Fruit fly (Drosophila melanogaster) whole organism, embryonic: ENCODE data around the gene CG17612.

Source experiments
- CG10366 ChIP-seq: fragments of 200-800 bp; sonication (Bioruptor generic); IDR thresholded peaks from 2 replicates; pipeline ENCODE4 v1.3.6; 2022; ENCODE audit warnings: missing biosample characterization, missing genetic modification characterization
- CG12744 ChIP-seq: fragments of 200-800 bp; sonication (Bioruptor generic); optimal IDR thresholded peaks from 2 replicates; lab custom pipeline; 2016; ENCODE audit warnings: missing biosample characterization, missing genetic modification characterization
- CG12769 ChIP-seq: fragments of 200-800 bp; sonication (Bioruptor generic); optimal IDR thresholded peaks from 2 replicates; lab custom pipeline; 2019; ENCODE audit warnings: missing biosample characterization, mild to moderate bottlenecking, missing genetic modification characterization, moderate library complexity
- CG13287 ChIP-seq: fragments of 200-800 bp; sonication (Bioruptor generic); IDR thresholded peaks from 2 replicates; pipeline ENCODE4 v1.3.6; 2022; ENCODE audit warnings: missing biosample characterization, missing genetic modification characterization; ENCODE audit not compliant: partially characterized antibody
- CG14710 ChIP-seq: fragments of 200-800 bp; sonication (Bioruptor generic); optimal IDR thresholded peaks from 3 replicates; lab custom pipeline; 2019; ENCODE audit warnings: missing biosample characterization, mild to moderate bottlenecking, missing genetic modification characterization, moderate library complexity
- CG15011 ChIP-seq: fragments of 200-800 bp; sonication (Bioruptor generic); optimal IDR thresholded peaks from 3 replicates; lab custom pipeline; 2018; ENCODE audit warnings: missing biosample characterization, mild to moderate bottlenecking, missing genetic modification characterization
- CG1603 ChIP-seq: fragments of 200-800 bp; sonication (Bioruptor generic); optimal IDR thresholded peaks from 2 replicates; lab custom pipeline; 2019; ENCODE audit warnings: missing biosample characterization, mild to moderate bottlenecking, missing genetic modification characterization, moderate library complexity
- CG16779 ChIP-seq: fragments of 200-800 bp; sonication (Bioruptor generic); IDR thresholded peaks from 2 replicates; pipeline ENCODE4 v1.3.6; 2022; ENCODE audit warnings: missing biosample characterization, missing genetic modification characterization
- CG16815 ChIP-seq: fragments of 200-800 bp; sonication (Bioruptor generic); optimal IDR thresholded peaks from 3 replicates; lab custom pipeline; 2017; ENCODE audit warnings: missing biosample characterization, mild to moderate bottlenecking, missing genetic modification characterization
- CG16863 ChIP-seq: fragments of 200-800 bp; sonication (Bioruptor generic); optimal IDR thresholded peaks from 3 replicates; lab custom pipeline; 2016; ENCODE audit warnings: missing biosample characterization, missing genetic modification characterization
- CG17568 ChIP-seq: fragments of 200-800 bp; sonication (Bioruptor generic); optimal IDR thresholded peaks from 2 replicates; lab custom pipeline; 2018; ENCODE audit warnings: missing biosample characterization, mild to moderate bottlenecking, missing genetic modification characterization, moderate library complexity
- CG2116 ChIP-seq: fragments of 200-800 bp; sonication (Bioruptor generic); optimal IDR thresholded peaks from 3 replicates; lab custom pipeline; 2018; ENCODE audit warnings: missing biosample characterization, mild to moderate bottlenecking, missing genetic modification characterization
- CG31224 ChIP-seq: fragments of 200-800 bp; sonication (Bioruptor generic); IDR thresholded peaks from 2 replicates; pipeline ENCODE4 v1.3.6; 2022; ENCODE audit warnings: missing biosample characterization, missing genetic modification characterization
- CG31388 ChIP-seq: fragments of 200-800 bp; sonication (Bioruptor generic); optimal IDR thresholded peaks from 2 replicates; lab custom pipeline; 2016; ENCODE audit warnings: missing biosample characterization, missing genetic modification characterization
- CG4282 ChIP-seq: fragments of 200-800 bp; sonication (Bioruptor generic); optimal IDR thresholded peaks from 2 replicates; lab custom pipeline; 2016; ENCODE audit warnings: missing biosample characterization, missing genetic modification characterization
- CG4360 ChIP-seq: fragments of 200-800 bp; sonication (Bioruptor generic); IDR thresholded peaks from 2 replicates; pipeline ENCODE4 v1.3.6; 2022; ENCODE audit warnings: missing biosample characterization, missing genetic modification characterization
- CG4854 ChIP-seq: fragments of 200-800 bp; sonication (Bioruptor generic); optimal IDR thresholded peaks from 2 replicates; lab custom pipeline; 2016; ENCODE audit warnings: missing biosample characterization, missing genetic modification characterization, inconsistent platforms
- CG7963 ChIP-seq: fragments of 200-800 bp; sonication (Bioruptor generic); IDR thresholded peaks from 3 replicates; pipeline ENCODE4 v1.3.6; 2022; ENCODE audit warnings: missing biosample characterization, missing genetic modification characterization; ENCODE audit not compliant: partially characterized antibody
- CG8281 ChIP-seq: fragments of 200-800 bp; sonication (Bioruptor generic); optimal IDR thresholded peaks from 2 replicates; lab custom pipeline; 2018; ENCODE audit warnings: missing biosample characterization, mild to moderate bottlenecking, missing genetic modification characterization, moderate library complexity
- CG9215 ChIP-seq: fragments of 200-800 bp; sonication (Bioruptor generic); IDR thresholded peaks from 2 replicates; pipeline ENCODE4 v1.3.6; 2022; ENCODE audit warnings: missing biosample characterization, missing genetic modification characterization
- CHES-1-like ChIP-seq: fragments of 200-800 bp; sonication (Bioruptor generic); optimal IDR thresholded peaks from 2 replicates; lab custom pipeline; 2016; ENCODE audit warnings: missing biosample characterization, missing genetic modification characterization
- D ChIP-seq, 2 experiments: fragments of 200-800 bp in 1 of 2; fragments of >200 bp in 1 of 2; sonication (Bioruptor generic) in 1 of 2; optimal IDR thresholded peaks; 2 replicates in 1 of 2; 3 replicates in 1 of 2; lab custom pipeline; 2017; ENCODE audit warnings: mild to moderate bottlenecking in 1 of 2, missing biosample characterization in 1 of 2, missing genetic modification characterization in 1 of 2, missing genetic modification reagents in 1 of 2
- Gug ChIP-seq: fragments of 200-800 bp; sonication (Bioruptor generic); IDR thresholded peaks from 4 replicates; pipeline ENCODE4 v1.3.6; 2022; ENCODE audit warnings: missing biosample characterization, missing genetic modification characterization
- H15 ChIP-seq: fragments of 200-800 bp; sonication (Bioruptor generic); IDR thresholded peaks from 3 replicates; pipeline ENCODE4 v1.3.6; 2022; ENCODE audit warnings: missing biosample characterization, missing genetic modification characterization
- HLH54F ChIP-seq: fragments of 200-800 bp; sonication (Bioruptor generic); optimal IDR thresholded peaks from 3 replicates; lab custom pipeline; 2016; ENCODE audit warnings: missing biosample characterization, missing genetic modification characterization
- HmgZ ChIP-seq: fragments of 200-800 bp; sonication (Bioruptor generic); optimal IDR thresholded peaks from 2 replicates; lab custom pipeline; 2018; ENCODE audit warnings: missing biosample characterization, mild to moderate bottlenecking, missing genetic modification characterization
- Hmx ChIP-seq: fragments of 200-800 bp; sonication (Bioruptor generic); optimal IDR thresholded peaks from 2 replicates; lab custom pipeline; 2016; ENCODE audit warnings: missing biosample characterization, missing genetic modification characterization
- Lpt ChIP-seq: fragments of >200 bp; optimal IDR thresholded peaks from 2 replicates; lab custom pipeline; 2018; ENCODE audit warnings: missing biosample characterization, missing genetic modification characterization
- Mad ChIP-seq: fragments of 200-800 bp; sonication (Bioruptor generic); optimal IDR thresholded peaks from 2 replicates; lab custom pipeline; 2016; ENCODE audit warnings: missing biosample characterization, missing genetic modification characterization
- NFAT ChIP-seq: fragments of 200-800 bp; sonication (Bioruptor generic); IDR thresholded peaks from 2 replicates; pipeline ENCODE4 v1.3.6; 2022; ENCODE audit warnings: missing biosample characterization, missing genetic modification characterization
- Optix ChIP-seq: fragments of 200-800 bp; sonication (Bioruptor generic); IDR thresholded peaks from 3 replicates; pipeline ENCODE4 v1.3.6; 2022; ENCODE audit warnings: missing biosample characterization, missing genetic modification characterization
- Side ChIP-seq: fragments of 200-800 bp; sonication (Bioruptor generic); optimal IDR thresholded peaks from 2 replicates; lab custom pipeline; 2016; ENCODE audit warnings: missing biosample characterization, missing genetic modification characterization
- Xbp1 ChIP-seq: fragments of 200-800 bp; sonication (Bioruptor generic); optimal IDR thresholded peaks from 3 replicates; lab custom pipeline; 2016; ENCODE audit warnings: missing biosample characterization, mild to moderate bottlenecking, missing genetic modification characterization
- bigmax ChIP-seq: fragments of 200-800 bp; sonication (Bioruptor generic); optimal IDR thresholded peaks from 2 replicates; lab custom pipeline; 2018; ENCODE audit warnings: missing biosample characterization, mild to moderate bottlenecking, missing genetic modification characterization
- cg ChIP-seq: fragments of 200-800 bp; sonication (Bioruptor generic); optimal IDR thresholded peaks from 3 replicates; lab custom pipeline; 2019; ENCODE audit warnings: missing biosample characterization, mild to moderate bottlenecking, missing genetic modification characterization, moderate library complexity
- crp ChIP-seq, 2 experiments: fragments of 200-800 bp; sonication (Bioruptor generic); optimal IDR thresholded peaks; 2 replicates in 1 of 2; 3 replicates in 1 of 2; lab custom pipeline; 2017; ENCODE audit warnings: missing biosample characterization in 2 of 2, missing genetic modification characterization in 2 of 2, mild to moderate bottlenecking in 1 of 2, moderate library complexity in 1 of 2
- dati ChIP-seq: fragments of 200-800 bp; sonication (Bioruptor generic); IDR thresholded peaks from 2 replicates; pipeline ENCODE4 v1.3.6; 2022; ENCODE audit warnings: missing biosample characterization, missing genetic modification characterization
- gsb ChIP-seq: fragments of 200-800 bp; sonication (Bioruptor generic); IDR thresholded peaks from 2 replicates; pipeline ENCODE4 v1.3.6; 2022; ENCODE audit warnings: missing biosample characterization, missing genetic modification characterization
- hbn ChIP-seq: fragments of 200-800 bp; sonication (Bioruptor generic); IDR thresholded peaks from 2 replicates; pipeline ENCODE4 v1.3.6; 2022; ENCODE audit warnings: missing biosample characterization, missing genetic modification characterization; ENCODE audit not compliant: partially characterized antibody
- lilli ChIP-seq: fragments of 200-800 bp; sonication (Bioruptor generic); optimal IDR thresholded peaks from 3 replicates; lab custom pipeline; 2016; ENCODE audit warnings: missing biosample characterization, missing genetic modification characterization
- mirr ChIP-seq: fragments of 200-800 bp; sonication (Bioruptor generic); optimal IDR thresholded peaks from 3 replicates; lab custom pipeline; 2018; ENCODE audit warnings: missing biosample characterization, mild to moderate bottlenecking, missing genetic modification characterization
- nerfin-1 ChIP-seq: fragments of 200-800 bp; sonication (Bioruptor generic); optimal IDR thresholded peaks from 3 replicates; lab custom pipeline; 2019; ENCODE audit warnings: missing biosample characterization, mild to moderate bottlenecking, missing genetic modification characterization, moderate library complexity
- onecut ChIP-seq: fragments of 200-800 bp; sonication (Bioruptor generic); IDR thresholded peaks from 2 replicates; pipeline ENCODE4 v1.3.6; 2022; ENCODE audit warnings: missing biosample characterization, missing genetic modification characterization
- peb ChIP-seq: fragments of 200-800 bp; sonication (Bioruptor generic); IDR thresholded peaks from 2 replicates; pipeline ENCODE4 v1.3.6; 2022; ENCODE audit warnings: missing biosample characterization, missing genetic modification characterization
- salm ChIP-seq: fragments of 200-800 bp; sonication (Bioruptor generic); optimal IDR thresholded peaks from 2 replicates; lab custom pipeline; 2018; ENCODE audit warnings: missing biosample characterization, mild to moderate bottlenecking, missing genetic modification characterization
- so ChIP-seq: fragments of 200-800 bp; sonication (Bioruptor generic); IDR thresholded peaks from 3 replicates; pipeline ENCODE4 v1.3.6; 2022; ENCODE audit warnings: missing biosample characterization, missing genetic modification characterization
- sqz ChIP-seq: fragments of 200-800 bp; sonication (Bioruptor generic); optimal IDR thresholded peaks from 3 replicates; lab custom pipeline; 2018; ENCODE audit warnings: missing biosample characterization, mild to moderate bottlenecking, missing genetic modification characterization
- z ChIP-seq: fragments of 200-800 bp; sonication (Bioruptor generic); IDR thresholded peaks from 3 replicates; pipeline ENCODE4 v1.3.6; 2022; ENCODE audit warnings: missing biosample characterization, missing genetic modification characterization
- zen ChIP-seq: fragments of 200-800 bp; sonication (Bioruptor generic); optimal IDR thresholded peaks from 3 replicates; lab custom pipeline; 2018; ENCODE audit warnings: missing biosample characterization, mild to moderate bottlenecking, missing genetic modification characterization, moderate library complexity
- zen2 ChIP-seq: fragments of 200-800 bp; sonication (Bioruptor generic); IDR thresholded peaks from 3 replicates; pipeline ENCODE4 v1.3.6; 2022; ENCODE audit warnings: missing biosample characterization, missing genetic modification characterization; ENCODE audit not compliant: partially characterized antibody

CG17612 gene

DNA sequence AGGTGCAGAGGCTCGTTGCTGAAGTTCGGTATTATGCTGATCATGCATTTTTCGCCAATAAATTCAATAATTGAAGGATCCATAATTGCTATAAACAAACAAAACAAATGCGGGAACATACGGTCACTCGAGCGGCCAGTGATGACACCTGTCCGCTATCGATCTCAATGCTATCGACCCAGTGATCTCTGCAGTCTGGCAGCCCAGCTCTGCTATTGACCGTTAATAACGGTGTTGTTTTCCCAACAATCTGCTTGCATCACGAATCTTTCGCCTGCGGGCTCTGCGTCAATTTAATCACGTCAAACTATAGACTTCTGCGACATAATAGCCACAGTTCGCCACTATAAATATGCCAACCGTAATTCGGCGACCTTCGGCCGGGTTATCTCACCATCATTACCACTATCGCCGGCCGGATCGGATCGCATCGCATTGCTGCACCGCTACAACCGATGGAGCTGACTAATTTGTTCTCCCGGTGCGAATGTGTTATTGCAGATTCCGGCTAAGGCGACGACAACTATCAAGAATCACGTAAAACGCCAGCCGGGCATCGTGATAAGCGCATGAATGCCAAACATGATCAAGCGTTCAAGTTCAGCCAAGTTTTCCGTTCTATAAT is 4.5 kb upstream of the CG17612 start, which contains the start of gene Psf2 (continued):
- no peak for TF ChIP-seq CG16779 (GFP tag; lab: Robert Waterston, UW)
- peak; percentile 57; the same call in 2 of the 3 replicates for TF ChIP-seq CG7963
- TF ChIP-seq CG4854 (GFP tag; lab: Kevin White, UChicago) = no peak
- TF ChIP-seq CG12769 (tag; lab: Kevin White, UChicago) = no peak
- no peak for TF ChIP-seq zen
- peak; percentile 63 for TF ChIP-seq CG1603 (tag; lab: Kevin White, UChicago)
- TF ChIP-seq CG4360 (GFP tag; lab: Robert Waterston, UW) = no peak
- TF ChIP-seq NFAT (GFP tag; lab: Robert Waterston, UW) = no peak
- no peak for TF ChIP-seq salm (tag; lab: Kevin White, UChicago)
- TF ChIP-seq bigmax (GFP tag; lab: Kevin White, UChicago) = no peak
- no peak for TF ChIP-seq z (GFP tag; lab: Robert Waterston, UW)
- TF ChIP-seq D (optimal IDR thresholded peaks at IDR 0.05; lab: Kevin White, UChicago) = no peak
- TF ChIP-seq D (GFP tag; optimal IDR thresholded peaks at IDR 0.05; lab: Kevin White, UChicago) = no peak
- TF ChIP-seq CG12744 = no peak
- TF ChIP-seq CG16863 (GFP tag; lab: Kevin White, UChicago) = no peak
- no peak for TF ChIP-seq nerfin-1 (tag; lab: Kevin White, UChicago)
- no peak for TF ChIP-seq Mad (GFP tag; lab: Kevin White, UChicago)
- TF ChIP-seq H15 = no peak
- peak; percentile 26 for TF ChIP-seq CG14710 (tag; lab: Kevin White, UChicago)
- no peak for TF ChIP-seq CG8281 (tag; lab: Kevin White, UChicago)
- TF ChIP-seq CG31224 (GFP tag; lab: Robert Waterston, UW) = no peak
- no peak for TF ChIP-seq Gug (GFP tag; lab: Robert Waterston, UW)
- no peak for TF ChIP-seq CG16815 (GFP tag; lab: Kevin White, UChicago)
- no peak for TF ChIP-seq Lpt (GFP tag; lab: Kevin White, UChicago)
- TF ChIP-seq mirr = no peak
- TF ChIP-seq lilli = no peak
- peak; percentile 37 for TF ChIP-seq Xbp1 (GFP tag; lab: Kevin White, UChicago)
- TF ChIP-seq CG17568 = no peak
- TF ChIP-seq CG31388 (GFP tag; lab: Kevin White, UChicago) = no peak
- TF ChIP-seq CG2116 = peak; percentile 73
- no peak for TF ChIP-seq so (GFP tag; lab: Robert Waterston, UW)
- peak in 1 of 2 experiments; percentile 27 for TF ChIP-seq crp (GFP tag; optimal IDR thresholded peaks at IDR 0.05; lab: Kevin White, UChicago)
- no peak for TF ChIP-seq gsb
- peak; percentile 19 for TF ChIP-seq CG4282 (GFP tag; lab: Kevin White, UChicago)
- no peak for TF ChIP-seq CG9215 (GFP tag; lab: Robert Waterston, UW)
- no peak for TF ChIP-seq cg
- TF ChIP-seq HLH54F = no peak
- no peak for TF ChIP-seq CG15011 (GFP tag; lab: Kevin White, UChicago)
- no peak for TF ChIP-seq sqz (GFP tag; lab: Kevin White, UChicago)
- no peak for TF ChIP-seq peb (GFP tag; lab: Robert Waterston, UW)
- TF ChIP-seq dati (GFP tag; lab: Robert Waterston, UW) = no peak
- TF ChIP-seq CHES-1-like = no peak
- no peak for TF ChIP-seq Side (GFP tag; lab: Kevin White, UChicago)
- no peak; the same call in 1 of the 2 replicates for TF ChIP-seq hbn (GFP tag; lab: Robert Waterston, UW)
- TF ChIP-seq Hmx (GFP tag; lab: Kevin White, UChicago) = no peak
- peak; percentile 9; the same call in 1 of the 3 replicates for TF ChIP-seq zen2
- no peak for TF ChIP-seq onecut
- TF ChIP-seq Optix = no peak
- TF ChIP-seq HmgZ (tag; lab: Kevin White, UChicago) = peak; percentile 7
- no peak for TF ChIP-seq CG10366 (GFP tag; lab: Robert Waterston, UW)
- peak; percentile 73 for TF ChIP-seq CG13287 (GFP tag; lab: Robert Waterston, UW)
